Worm (Caenorhabditis elegans) whole organism, mixed stage, embryonic: ENCODE results near the gene cyp-34A10.

Source experiments
- drap-1 ChIP-seq: fragments of 200-800 bp; sonication (Bioruptor generic); optimal IDR thresholded peaks from 3 replicates; lab custom pipeline; 2018; ENCODE audit warnings: mild to moderate bottlenecking, missing genetic modification characterization, missing compliant biosample characterization
- lin-13 ChIP-seq: fragments of 150-350 bp; optimal IDR thresholded peaks from 2 replicates; lab custom pipeline; 2014; ENCODE audit warnings: missing biosample characterization, missing genetic modification characterization
- lsy-2 ChIP-seq: fragments of 150-350 bp; optimal IDR thresholded peaks from 2 replicates; lab custom pipeline; 2014; ENCODE audit warnings: missing biosample characterization, missing genetic modification characterization
- nhr-237 ChIP-seq: fragments of 150-350 bp; optimal IDR thresholded peaks from 2 replicates; lab custom pipeline; 2014; ENCODE audit warnings: missing biosample characterization, missing genetic modification characterization
- pha-4 ChIP-seq: fragments of 150-350 bp; optimal IDR thresholded peaks from 2 replicates; lab custom pipeline; 2018; ENCODE audit warnings: missing biosample characterization, missing genetic modification reagents, missing genetic modification characterization
- unc-39 ChIP-seq: fragments of 150-350 bp; optimal IDR thresholded peaks from 2 replicates; lab custom pipeline; 2014; ENCODE audit warnings: missing biosample characterization, missing genetic modification characterization
- unc-62 ChIP-seq: fragments of 150-350 bp; optimal IDR thresholded peaks from 2 replicates; lab custom pipeline; 2014; ENCODE audit warnings: missing biosample characterization, missing genetic modification reagents, missing genetic modification characterization

DNA sequence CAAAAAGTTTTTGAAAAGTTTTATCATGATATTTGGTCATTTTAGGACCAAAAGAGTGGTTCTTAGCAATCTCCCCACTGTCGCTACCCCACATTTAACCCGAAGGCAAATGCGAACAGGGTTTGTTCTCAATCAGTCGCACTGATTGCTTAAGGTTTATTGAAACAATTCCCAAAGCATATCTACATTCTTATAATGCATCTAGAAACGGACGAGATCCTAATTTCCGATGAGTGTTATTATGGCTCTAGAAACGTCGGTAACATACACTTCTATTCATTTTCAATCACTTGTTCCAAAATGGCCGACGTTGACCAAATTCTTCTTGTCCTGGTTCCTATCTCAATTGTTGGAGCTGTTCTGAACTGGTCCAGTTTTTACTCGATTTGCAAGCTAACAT is 51.2 kb downstream of the cyp-34A10 start, which contains the start of gene srx-65:
- no peak for TF ChIP-seq unc-39
- TF ChIP-seq pha-4 (tag; lab: Kevin White, UChicago) = no peak
- TF ChIP-seq nhr-237 (tag; lab: Kevin White, UChicago) = no peak
- no peak for TF ChIP-seq unc-62 (GFP tag; lab: Kevin White, UChicago)
- TF ChIP-seq drap-1 (GFP tag; lab: Kevin White, UChicago) = no peak
- no peak for TF ChIP-seq lin-13 (tag; lab: Kevin White, UChicago)
- no peak for TF ChIP-seq lsy-2 (tag; lab: Kevin White, UChicago)
